Fruit fly (Drosophila melanogaster) whole organism, embryonic: ENCODE data around the gene Ant2.

Experiments used
- ATbp ChIP-seq: fragments of 200-800 bp; sonication (Bioruptor generic); optimal IDR thresholded peaks from 2 replicates; lab custom pipeline; 2017; ENCODE audit warnings: missing biosample characterization, mild to moderate bottlenecking, missing genetic modification characterization, missing genetic modification reagents
- Antp ChIP-seq: fragments of 200-800 bp; sonication (Bioruptor generic); optimal IDR thresholded peaks from 3 replicates; lab custom pipeline; 2016; ENCODE audit warnings: missing biosample characterization, missing genetic modification characterization
- Atf3 ChIP-seq: fragments of 200-800 bp; sonication (Bioruptor generic); optimal IDR thresholded peaks from 3 replicates; lab custom pipeline; 2016; ENCODE audit warnings: missing biosample characterization, missing genetic modification characterization
- Bdp1 ChIP-seq: fragments of 200-800 bp; sonication (Bioruptor generic); optimal IDR thresholded peaks from 3 replicates; lab custom pipeline; 2016; ENCODE audit warnings: missing biosample characterization, missing genetic modification characterization
- CG11456 ChIP-seq: fragments of 200-800 bp; sonication (Bioruptor generic); IDR thresholded peaks from 3 replicates; pipeline ENCODE4 v1.3.6; 2022; ENCODE audit warnings: missing biosample characterization, missing genetic modification characterization
- CG11695 ChIP-seq: fragments of 200-800 bp; sonication (Bioruptor generic); IDR thresholded peaks from 3 replicates; pipeline ENCODE4 v1.3.6; 2022; ENCODE audit warnings: missing biosample characterization, missing genetic modification characterization
- CG12071 ChIP-seq: fragments of 200-800 bp; sonication (Bioruptor generic); optimal IDR thresholded peaks from 3 replicates; lab custom pipeline; 2018; ENCODE audit warnings: missing biosample characterization, mild to moderate bottlenecking, missing genetic modification characterization
- CG14860 ChIP-seq: fragments of 200-800 bp; sonication (Bioruptor generic); IDR thresholded peaks from 3 replicates; pipeline ENCODE4 v1.3.6; 2022; ENCODE audit warnings: missing biosample characterization, missing genetic modification characterization; ENCODE audit not compliant: partially characterized antibody
- CG15269 ChIP-seq: fragments of 200-800 bp; sonication (Bioruptor generic); optimal IDR thresholded peaks from 2 replicates; lab custom pipeline; 2018; ENCODE audit warnings: missing biosample characterization, mild to moderate bottlenecking, missing genetic modification characterization, moderate library complexity
- CG15696 ChIP-seq: fragments of 200-800 bp; sonication (Bioruptor generic); optimal IDR thresholded peaks from 2 replicates; lab custom pipeline; 2019; ENCODE audit warnings: missing biosample characterization, mild to moderate bottlenecking, missing genetic modification characterization, moderate library complexity
- CG17328 ChIP-seq: fragments of 200-800 bp; sonication (Bioruptor generic); IDR thresholded peaks from 2 replicates; pipeline ENCODE4 v1.3.6; 2022; ENCODE audit warnings: missing biosample characterization, missing genetic modification characterization
- CG17612 ChIP-seq: fragments of 200-800 bp; sonication (Bioruptor generic); IDR thresholded peaks from 2 replicates; pipeline ENCODE4 v1.3.6; 2022; ENCODE audit warnings: missing biosample characterization, missing genetic modification characterization
- CG17912 ChIP-seq: fragments of 200-800 bp; sonication (Bioruptor generic); optimal IDR thresholded peaks from 2 replicates; lab custom pipeline; 2018; ENCODE audit warnings: missing biosample characterization, mild to moderate bottlenecking, missing genetic modification characterization
- CG18011 ChIP-seq: fragments of 200-800 bp; sonication (Bioruptor generic); optimal IDR thresholded peaks from 2 replicates; lab custom pipeline; 2017; ENCODE audit warnings: missing biosample characterization, missing genetic modification characterization, mild to moderate bottlenecking, moderate library complexity, missing genotype
- CG18619 ChIP-seq: fragments of 200-800 bp; sonication (Bioruptor generic); optimal IDR thresholded peaks from 3 replicates; lab custom pipeline; 2017; ENCODE audit warnings: missing biosample characterization, mild to moderate bottlenecking, missing genetic modification characterization
- CG2120 ChIP-seq: fragments of 200-800 bp; sonication (Bioruptor generic); optimal IDR thresholded peaks from 3 replicates; lab custom pipeline; 2016; ENCODE audit warnings: missing biosample characterization, missing genetic modification characterization
- CG2129 ChIP-seq: fragments of 200-800 bp; sonication (Bioruptor generic); IDR thresholded peaks from 2 replicates; pipeline ENCODE4 v1.3.6; 2022; ENCODE audit warnings: missing biosample characterization, missing genetic modification characterization; ENCODE audit not compliant: partially characterized antibody
- CG31224 ChIP-seq: fragments of 200-800 bp; sonication (Bioruptor generic); IDR thresholded peaks from 2 replicates; pipeline ENCODE4 v1.3.6; 2022; ENCODE audit warnings: missing biosample characterization, missing genetic modification characterization
- CG31441 ChIP-seq: fragments of 200-800 bp; sonication (Bioruptor generic); IDR thresholded peaks from 2 replicates; pipeline ENCODE4 v1.3.6; 2022; ENCODE audit warnings: missing biosample characterization, missing genetic modification characterization
- CG32532 ChIP-seq: fragments of 200-800 bp; sonication (Bioruptor generic); IDR thresholded peaks from 2 replicates; pipeline ENCODE4 v1.3.6; 2022; ENCODE audit warnings: missing biosample characterization, missing genetic modification characterization
- CG4328 ChIP-seq: fragments of 200-800 bp; sonication (Bioruptor generic); optimal IDR thresholded peaks from 3 replicates; lab custom pipeline; 2017; ENCODE audit warnings: missing biosample characterization, missing genetic modification reagents, missing genetic modification characterization
- CG4820 ChIP-seq: fragments of 200-800 bp; sonication (Bioruptor generic); optimal IDR thresholded peaks from 3 replicates; lab custom pipeline; 2016; ENCODE audit warnings: missing biosample characterization, missing genetic modification characterization
- CG4854 ChIP-seq: fragments of 200-800 bp; sonication (Bioruptor generic); optimal IDR thresholded peaks from 2 replicates; lab custom pipeline; 2016; ENCODE audit warnings: missing biosample characterization, missing genetic modification characterization, inconsistent platforms
- CG8089 ChIP-seq: fragments of 200-800 bp; sonication (Bioruptor generic); optimal IDR thresholded peaks from 3 replicates; lab custom pipeline; 2016; ENCODE audit warnings: missing biosample characterization, missing genetic modification characterization
- CG8924 ChIP-seq: fragments of 200-800 bp; optimal IDR thresholded peaks from 3 replicates; lab custom pipeline; 2019; ENCODE audit warnings: missing biosample characterization, mild to moderate bottlenecking, missing genetic modification characterization, moderate library complexity
- CG9609 ChIP-seq: fragments of 200-800 bp; sonication (Bioruptor generic); optimal IDR thresholded peaks from 3 replicates; lab custom pipeline; 2016; ENCODE audit warnings: missing biosample characterization, missing genetic modification characterization
- CG9727 ChIP-seq: fragments of 200-800 bp; sonication (Bioruptor generic); optimal IDR thresholded peaks from 3 replicates; lab custom pipeline; 2017; ENCODE audit warnings: missing biosample characterization, mild to moderate bottlenecking, missing genetic modification characterization
- Fer2 ChIP-seq: fragments of 200-800 bp; sonication (Bioruptor generic); optimal IDR thresholded peaks from 2 replicates; lab custom pipeline; 2018; ENCODE audit warnings: missing biosample characterization, mild to moderate bottlenecking, missing genetic modification characterization, moderate library complexity
- Gug ChIP-seq: fragments of 200-800 bp; sonication (Bioruptor generic); IDR thresholded peaks from 4 replicates; pipeline ENCODE4 v1.3.6; 2022; ENCODE audit warnings: missing biosample characterization, missing genetic modification characterization
- H15 ChIP-seq: fragments of 200-800 bp; sonication (Bioruptor generic); IDR thresholded peaks from 3 replicates; pipeline ENCODE4 v1.3.6; 2022; ENCODE audit warnings: missing biosample characterization, missing genetic modification characterization
- Hsf ChIP-seq: fragments of 200-800 bp; sonication (Bioruptor generic); optimal IDR thresholded peaks from 3 replicates; lab custom pipeline; 2016; ENCODE audit warnings: missing biosample characterization, missing genetic modification characterization
- Jarid2 ChIP-seq: fragments of 200-800 bp; sonication (Bioruptor generic); optimal IDR thresholded peaks from 3 replicates; lab custom pipeline; 2017; ENCODE audit warnings: mild to moderate bottlenecking, missing biosample characterization, missing genetic modification reagents, missing genetic modification characterization
- Nf-YC ChIP-seq: fragments of 200-800 bp; optimal IDR thresholded peaks from 3 replicates; lab custom pipeline; 2019; ENCODE audit warnings: missing biosample characterization, mild to moderate bottlenecking, missing genetic modification characterization, moderate library complexity
- Oli ChIP-seq: fragments of 200-800 bp; sonication (Bioruptor generic); optimal IDR thresholded peaks from 2 replicates; lab custom pipeline; 2018; ENCODE audit warnings: missing biosample characterization, mild to moderate bottlenecking, missing genetic modification characterization, moderate library complexity
- Pdp1 ChIP-seq, 2 experiments: fragments of 200-800 bp; sonication (Bioruptor generic); optimal IDR thresholded peaks; 3 replicates each; lab custom pipeline; 2016; ENCODE audit warnings: missing biosample characterization in 2 of 2, missing genetic modification characterization in 2 of 2, mild to moderate bottlenecking in 1 of 2, moderate library complexity in 1 of 2
- Poxn ChIP-seq: fragments of 200-800 bp; sonication (Bioruptor generic); IDR thresholded peaks from 2 replicates; pipeline ENCODE4 v1.3.6; 2022; ENCODE audit warnings: missing biosample characterization, missing genetic modification characterization
- Ptx1 ChIP-seq: fragments of 200-800 bp; sonication (Bioruptor generic); IDR thresholded peaks from 2 replicates; pipeline ENCODE4 v1.3.6; 2022; ENCODE audit warnings: missing biosample characterization, missing genetic modification characterization
- Sox100B ChIP-seq: fragments of 200-800 bp; sonication (Bioruptor generic); optimal IDR thresholded peaks from 3 replicates; lab custom pipeline; 2018; ENCODE audit warnings: missing biosample characterization, mild to moderate bottlenecking, missing genetic modification characterization
- Ssrp ChIP-seq: fragments of 200-800 bp; sonication (Bioruptor generic); optimal IDR thresholded peaks from 2 replicates; lab custom pipeline; 2018; ENCODE audit warnings: missing biosample characterization, mild to moderate bottlenecking, missing genetic modification characterization, moderate library complexity
- esg ChIP-seq: fragments of 200-800 bp; sonication (Bioruptor generic); conservative IDR thresholded peaks from 2 replicates; pipeline ENCODE4 v1.3.6; 2022; ENCODE audit warnings: missing biosample characterization, missing genetic modification characterization
- fd96Cb ChIP-seq: fragments of 200-800 bp; sonication (Bioruptor generic); optimal IDR thresholded peaks from 2 replicates; lab custom pipeline; 2018; ENCODE audit warnings: missing biosample characterization, mild to moderate bottlenecking, missing genetic modification characterization, moderate library complexity
- gcm ChIP-seq: fragments of 200-800 bp; sonication (Bioruptor generic); optimal IDR thresholded peaks from 2 replicates; lab custom pipeline; 2019; ENCODE audit warnings: missing biosample characterization, mild to moderate bottlenecking, missing genetic modification characterization, moderate library complexity
- odd ChIP-seq: fragments of 200-800 bp; sonication (Bioruptor generic); optimal IDR thresholded peaks from 2 replicates; lab custom pipeline; 2017; ENCODE audit warnings: missing biosample characterization, mild to moderate bottlenecking, missing genetic modification characterization
- pnt ChIP-seq: fragments of 200-800 bp; sonication (Bioruptor generic); optimal IDR thresholded peaks from 3 replicates; lab custom pipeline; 2016; ENCODE audit warnings: missing biosample characterization, missing genetic modification characterization
- repo ChIP-seq: fragments of 200-800 bp; sonication (Bioruptor generic); optimal IDR thresholded peaks from 2 replicates; lab custom pipeline; 2016; ENCODE audit warnings: missing biosample characterization, missing genetic modification characterization
- sim ChIP-seq: fragments of 200-800 bp; sonication (Bioruptor generic); IDR thresholded peaks from 2 replicates; pipeline ENCODE4 v1.3.6; 2022; ENCODE audit warnings: missing biosample characterization, missing genetic modification characterization
- tap ChIP-seq: fragments of 200-800 bp; optimal IDR thresholded peaks from 3 replicates; lab custom pipeline; 2019; ENCODE audit warnings: missing biosample characterization, mild to moderate bottlenecking, missing genetic modification characterization, moderate library complexity
- trh ChIP-seq: fragments of 200-800 bp; sonication (Bioruptor generic); optimal IDR thresholded peaks from 2 replicates; lab custom pipeline; 2016; ENCODE audit warnings: missing biosample characterization, missing genetic modification characterization
- z ChIP-seq: fragments of 200-800 bp; sonication (Bioruptor generic); IDR thresholded peaks from 3 replicates; pipeline ENCODE4 v1.3.6; 2022; ENCODE audit warnings: missing biosample characterization, missing genetic modification characterization

Ant2 gene

dm6 chrX:10822678-10823440 lies 36.2 kb upstream of the Ant2 start (continued):
- peak; percentile 66 for TF ChIP-seq CG15269 (tag; lab: Kevin White, UChicago)
- no peak for TF ChIP-seq CG8089 (GFP tag; lab: Kevin White, UChicago)
- TF ChIP-seq Ssrp: peak; percentile 80
- peak; percentile 81 for TF ChIP-seq Oli (tag; lab: Kevin White, UChicago)
- TF ChIP-seq CG4820 (GFP tag; lab: Kevin White, UChicago): peak; percentile 55
- TF ChIP-seq z (GFP tag; lab: Robert Waterston, UW): peak; percentile 72
- TF ChIP-seq CG8924: peak; percentile 91
- no peak for TF ChIP-seq CG14860 (GFP tag; lab: Robert Waterston, UW)
- TF ChIP-seq CG2120 (GFP tag; lab: Kevin White, UChicago): peak; percentile 66
- TF ChIP-seq Jarid2 (GFP tag; lab: Kevin White, UChicago): peak; percentile 27
- TF ChIP-seq Ptx1 (GFP tag; lab: Robert Waterston, UW): peak; percentile 46; the same call in 1 of the 2 replicates
- TF ChIP-seq trh: no peak
- TF ChIP-seq Pdp1 (GFP tag; optimal IDR thresholded peaks at IDR 0.05; lab: Kevin White, UChicago): peak; percentile 15 to 41
- TF ChIP-seq Sox100B (GFP tag; lab: Kevin White, UChicago): peak; percentile 82
- no peak for TF ChIP-seq Antp (GFP tag; lab: Kevin White, UChicago)
- no peak for TF ChIP-seq CG2129 (GFP tag; lab: Robert Waterston, UW)
- TF ChIP-seq Nf-YC: peak; percentile 40
- peak; percentile 34 for TF ChIP-seq CG12071
- TF ChIP-seq odd: peak; percentile 47
- no peak for TF ChIP-seq CG17912 (GFP tag; lab: Kevin White, UChicago)
- no peak for TF ChIP-seq sim
- TF ChIP-seq Fer2 (tag; lab: Kevin White, UChicago): peak; percentile 33
- 0 out of 4 replicates have a peak, but pooled peaks have one; percentile 17 for TF ChIP-seq Gug
- TF ChIP-seq CG32532 (GFP tag; lab: Robert Waterston, UW): no peak; the same call in 1 of the 2 replicates
- TF ChIP-seq CG4854 (GFP tag; lab: Kevin White, UChicago): peak; percentile 51
- TF ChIP-seq CG31224 (GFP tag; lab: Robert Waterston, UW): no peak
- TF ChIP-seq CG11456: no peak
- TF ChIP-seq H15: peak; percentile 33; the same call in 1 of the 3 replicates
- no peak for TF ChIP-seq pnt
- TF ChIP-seq CG9609 (GFP tag; lab: Kevin White, UChicago): peak; percentile 8
- TF ChIP-seq Atf3 (GFP tag; lab: Kevin White, UChicago): peak; percentile 28
- peak; percentile 54 for TF ChIP-seq CG18619 (GFP tag; lab: Kevin White, UChicago)
- TF ChIP-seq tap (tag; lab: Kevin White, UChicago): peak; percentile 68
- peak; percentile 17 for TF ChIP-seq Bdp1
- TF ChIP-seq CG18011: no peak
- TF ChIP-seq CG4328: peak; percentile 53
- TF ChIP-seq CG11695 (GFP tag; lab: Robert Waterston, UW): peak; percentile 53; the same call in 1 of the 3 replicates
- TF ChIP-seq fd96Cb (tag; lab: Kevin White, UChicago): peak; percentile 85
- TF ChIP-seq CG17612 (GFP tag; lab: Robert Waterston, UW): no peak
- TF ChIP-seq gcm (GFP tag; lab: Kevin White, UChicago): peak; percentile 66
- TF ChIP-seq CG17328 (GFP tag; lab: Robert Waterston, UW): peak; percentile 72
- no peak for TF ChIP-seq repo (GFP tag; lab: Kevin White, UChicago)
- TF ChIP-seq CG9727 (GFP tag; lab: Kevin White, UChicago): peak; percentile 90
- TF ChIP-seq esg: 0 out of 2 replicates have a peak, but pooled peaks have one; percentile 15
- peak; percentile 66 for TF ChIP-seq Hsf (GFP tag; lab: Kevin White, UChicago)
- no peak for TF ChIP-seq Poxn
- TF ChIP-seq CG15696: peak; percentile 96
- TF ChIP-seq CG31441 (GFP tag; lab: Robert Waterston, UW): peak; percentile 85
- TF ChIP-seq ATbp (GFP tag; lab: Kevin White, UChicago): peak; percentile 57
